Worm (Caenorhabditis elegans): ENCODE results near the gene amph-1.

ce11 chrIV:9617358-9617757 is 30.3 kb downstream of the amph-1 start:
- TF ChIP-seq him-1 (tag; optimal IDR thresholded peaks at IDR 0.05): no peak
- TF ChIP-seq W03F9.2 (tag; optimal IDR thresholded peaks at IDR 0.05): no peak
- no peak for TF ChIP-seq dao-5 (tag; optimal IDR thresholded peaks at IDR 0.05)

All from whole organism, L4/young adult.